Fruit fly (Drosophila melanogaster) whole organism, embryonic: ENCODE results near the gene CG15740.
A peak's percentile ranks its signal among the peaks of the same experiment; 100 is the strongest.

Experiments
- Antp ChIP-seq: fragments of 200-800 bp; sonication (Bioruptor generic); optimal IDR thresholded peaks from 3 replicates; lab custom pipeline; 2016; ENCODE audit warnings: missing biosample characterization, missing genetic modification characterization
- Asciz ChIP-seq: fragments of 200-800 bp; sonication (Bioruptor generic); optimal IDR thresholded peaks from 2 replicates; lab custom pipeline; 2017; ENCODE audit warnings: missing biosample characterization, mild to moderate bottlenecking, missing genetic modification characterization, missing genetic modification reagents
- B-H2 ChIP-seq: fragments of 200-800 bp; sonication (Bioruptor generic); optimal IDR thresholded peaks from 2 replicates; lab custom pipeline; 2018; ENCODE audit warnings: missing biosample characterization, mild to moderate bottlenecking, missing genetic modification characterization
- Bgb ChIP-seq: fragments of 200-800 bp; sonication (Bioruptor generic); IDR thresholded peaks from 2 replicates; pipeline ENCODE4 v1.3.6; 2022; ENCODE audit warnings: missing biosample characterization, missing genetic modification characterization; ENCODE audit not compliant: partially characterized antibody
- Blimp-1 ChIP-seq: fragments of 200-800 bp; sonication (Bioruptor generic); optimal IDR thresholded peaks from 3 replicates; lab custom pipeline; 2018; ENCODE audit warnings: missing biosample characterization, missing genetic modification characterization, mild to moderate bottlenecking, moderate library complexity, missing genetic modification reagents
- C15 ChIP-seq: fragments of 200-800 bp; sonication (Bioruptor generic); IDR thresholded peaks from 3 replicates; pipeline ENCODE4 v1.3.6; 2022; ENCODE audit warnings: missing biosample characterization, missing genetic modification characterization
- CG10267 ChIP-seq: fragments of 200-800 bp; sonication (Bioruptor generic); optimal IDR thresholded peaks from 2 replicates; lab custom pipeline; 2018; ENCODE audit warnings: missing biosample characterization, mild to moderate bottlenecking, missing genetic modification characterization, moderate library complexity
- CG10366 ChIP-seq: fragments of 200-800 bp; sonication (Bioruptor generic); IDR thresholded peaks from 2 replicates; pipeline ENCODE4 v1.3.6; 2022; ENCODE audit warnings: missing biosample characterization, missing genetic modification characterization
- CG11085 ChIP-seq: fragments of 200-800 bp; sonication (Bioruptor generic); IDR thresholded peaks from 2 replicates; pipeline ENCODE4 v1.3.6; 2022; ENCODE audit warnings: missing biosample characterization, missing genetic modification characterization
- CG11695 ChIP-seq: fragments of 200-800 bp; sonication (Bioruptor generic); IDR thresholded peaks from 3 replicates; pipeline ENCODE4 v1.3.6; 2022; ENCODE audit warnings: missing biosample characterization, missing genetic modification characterization
- CG11723 ChIP-seq: fragments of 200-800 bp; sonication (Bioruptor generic); optimal IDR thresholded peaks from 2 replicates; lab custom pipeline; 2017; ENCODE audit warnings: missing biosample characterization, mild to moderate bottlenecking, missing genetic modification characterization
- CG13287 ChIP-seq: fragments of 200-800 bp; sonication (Bioruptor generic); IDR thresholded peaks from 2 replicates; pipeline ENCODE4 v1.3.6; 2022; ENCODE audit warnings: missing biosample characterization, missing genetic modification characterization; ENCODE audit not compliant: partially characterized antibody
- CG13296 ChIP-seq: fragments of 200-800 bp; sonication (Bioruptor generic); optimal IDR thresholded peaks from 3 replicates; lab custom pipeline; 2018; ENCODE audit warnings: missing biosample characterization, mild to moderate bottlenecking, missing genetic modification characterization
- CG13424 ChIP-seq: fragments of 200-800 bp; sonication (Bioruptor generic); optimal IDR thresholded peaks from 2 replicates; lab custom pipeline; 2019; ENCODE audit warnings: missing biosample characterization, mild to moderate bottlenecking, missing genetic modification characterization, moderate library complexity
- CG15269 ChIP-seq: fragments of 200-800 bp; sonication (Bioruptor generic); optimal IDR thresholded peaks from 2 replicates; lab custom pipeline; 2018; ENCODE audit warnings: missing biosample characterization, mild to moderate bottlenecking, missing genetic modification characterization, moderate library complexity
- CG15601 ChIP-seq: fragments of 200-800 bp; sonication (Bioruptor generic); optimal IDR thresholded peaks from 3 replicates; lab custom pipeline; 2019; ENCODE audit warnings: missing biosample characterization, mild to moderate bottlenecking, missing genetic modification characterization, moderate library complexity
- CG16863 ChIP-seq: fragments of 200-800 bp; sonication (Bioruptor generic); optimal IDR thresholded peaks from 3 replicates; lab custom pipeline; 2016; ENCODE audit warnings: missing biosample characterization, missing genetic modification characterization
- CG17328 ChIP-seq: fragments of 200-800 bp; sonication (Bioruptor generic); IDR thresholded peaks from 2 replicates; pipeline ENCODE4 v1.3.6; 2022; ENCODE audit warnings: missing biosample characterization, missing genetic modification characterization
- CG17361 ChIP-seq: fragments of 200-800 bp; sonication (Bioruptor generic); IDR thresholded peaks from 3 replicates; pipeline ENCODE4 v1.3.6; 2022; ENCODE audit warnings: missing biosample characterization, missing genetic modification characterization
- CG17568 ChIP-seq: fragments of 200-800 bp; sonication (Bioruptor generic); optimal IDR thresholded peaks from 2 replicates; lab custom pipeline; 2018; ENCODE audit warnings: missing biosample characterization, mild to moderate bottlenecking, missing genetic modification characterization, moderate library complexity
- CG18011 ChIP-seq: fragments of 200-800 bp; sonication (Bioruptor generic); optimal IDR thresholded peaks from 2 replicates; lab custom pipeline; 2017; ENCODE audit warnings: missing biosample characterization, missing genetic modification characterization, mild to moderate bottlenecking, moderate library complexity, missing genotype
- CG2202 ChIP-seq: fragments of 200-800 bp; sonication (Bioruptor generic); optimal IDR thresholded peaks from 2 replicates; lab custom pipeline; 2018; ENCODE audit warnings: missing biosample characterization, mild to moderate bottlenecking, missing genetic modification characterization
- CG30020 ChIP-seq: fragments of 200-800 bp; optimal IDR thresholded peaks from 2 replicates; lab custom pipeline; 2019; ENCODE audit warnings: missing biosample characterization, mild to moderate bottlenecking, missing genetic modification characterization, moderate library complexity
- CG3065 ChIP-seq: fragments of 200-800 bp; sonication (Bioruptor generic); optimal IDR thresholded peaks from 2 replicates; lab custom pipeline; 2016; ENCODE audit warnings: missing biosample characterization, missing genetic modification characterization
- CG31441 ChIP-seq: fragments of 200-800 bp; sonication (Bioruptor generic); IDR thresholded peaks from 2 replicates; pipeline ENCODE4 v1.3.6; 2022; ENCODE audit warnings: missing biosample characterization, missing genetic modification characterization
- CG3726 ChIP-seq: fragments of 200-800 bp; sonication (Bioruptor generic); IDR thresholded peaks from 3 replicates; pipeline ENCODE4, ENCODE4 v1.3.6; 2022; ENCODE audit warnings: missing biosample characterization, missing genetic modification characterization
- CG6175 ChIP-seq: fragments of 200-800 bp; sonication (Bioruptor generic); IDR thresholded peaks from 3 replicates; pipeline ENCODE4 v1.3.6; 2022; ENCODE audit warnings: missing biosample characterization, missing genetic modification characterization
- CG7928 ChIP-seq: fragments of 200-800 bp; sonication (Bioruptor generic); optimal IDR thresholded peaks from 2 replicates; lab custom pipeline; 2017; ENCODE audit warnings: missing biosample characterization, mild to moderate bottlenecking, missing genetic modification characterization
- CG9727 ChIP-seq: fragments of 200-800 bp; sonication (Bioruptor generic); optimal IDR thresholded peaks from 3 replicates; lab custom pipeline; 2017; ENCODE audit warnings: missing biosample characterization, mild to moderate bottlenecking, missing genetic modification characterization
- CoRest ChIP-seq: fragments of 200-800 bp; sonication (Bioruptor generic); optimal IDR thresholded peaks from 3 replicates; lab custom pipeline; 2018; ENCODE audit warnings: missing biosample characterization, mild to moderate bottlenecking, missing genetic modification characterization, moderate library complexity
- Deaf1 ChIP-seq: fragments of 200-800 bp; optimal IDR thresholded peaks from 3 replicates; lab custom pipeline; 2019; ENCODE audit warnings: missing biosample characterization, mild to moderate bottlenecking, missing genetic modification characterization, moderate library complexity
- HHEX ChIP-seq: fragments of 200-800 bp; sonication (Bioruptor generic); optimal IDR thresholded peaks from 3 replicates; lab custom pipeline; 2017; ENCODE audit warnings: missing biosample characterization, mild to moderate bottlenecking, missing genetic modification characterization, missing genetic modification reagents
- NC2α ChIP-seq: fragments of 200-800 bp; sonication (Bioruptor generic); optimal IDR thresholded peaks from 2 replicates; lab custom pipeline; 2016; ENCODE audit warnings: missing biosample characterization, missing genetic modification characterization
- NC2β ChIP-seq: fragments of 200-800 bp; sonication (Bioruptor generic); optimal IDR thresholded peaks from 2 replicates; lab custom pipeline; 2016; ENCODE audit warnings: missing biosample characterization, missing genetic modification characterization
- Optix ChIP-seq: fragments of 200-800 bp; sonication (Bioruptor generic); IDR thresholded peaks from 3 replicates; pipeline ENCODE4 v1.3.6; 2022; ENCODE audit warnings: missing biosample characterization, missing genetic modification characterization
- Rx ChIP-seq: fragments of 200-800 bp; sonication (Bioruptor generic); IDR thresholded peaks from 2 replicates; pipeline ENCODE4 v1.3.6; 2022; ENCODE audit warnings: missing biosample characterization, missing genetic modification characterization
- Spps ChIP-seq: fragments of 200-800 bp; sonication (Bioruptor generic); optimal IDR thresholded peaks from 2 replicates; lab custom pipeline; 2018; ENCODE audit warnings: missing biosample characterization, mild to moderate bottlenecking, missing genetic modification characterization
- Xrp1 ChIP-seq: fragments of 200-800 bp; sonication (Bioruptor generic); IDR thresholded peaks from 2 replicates; pipeline ENCODE4 v1.3.6; 2022; ENCODE audit warnings: missing biosample characterization, missing genetic modification characterization
- corto ChIP-seq: fragments of 200-800 bp; sonication (Bioruptor generic); optimal IDR thresholded peaks from 2 replicates; lab custom pipeline; 2016; ENCODE audit warnings: missing biosample characterization, mild to moderate bottlenecking, missing genetic modification characterization, moderate library complexity
- inv ChIP-seq: fragments of 200-800 bp; sonication (Bioruptor generic); IDR thresholded peaks from 2 replicates; pipeline ENCODE4 v1.3.6; 2022; ENCODE audit warnings: missing biosample characterization, missing genetic modification characterization; ENCODE audit not compliant: partially characterized antibody
- nau ChIP-seq: fragments of 200-800 bp; sonication (Bioruptor generic); optimal IDR thresholded peaks from 3 replicates; lab custom pipeline; 2017; ENCODE audit warnings: missing biosample characterization, mild to moderate bottlenecking, missing genetic modification characterization, missing genetic modification reagents
- slp2 ChIP-seq: fragments of 200-800 bp; sonication (Bioruptor generic); optimal IDR thresholded peaks from 2 replicates; lab custom pipeline; 2016; ENCODE audit warnings: missing biosample characterization, missing genetic modification characterization
- so ChIP-seq: fragments of 200-800 bp; sonication (Bioruptor generic); IDR thresholded peaks from 3 replicates; pipeline ENCODE4 v1.3.6; 2022; ENCODE audit warnings: missing biosample characterization, missing genetic modification characterization
- sr ChIP-seq: fragments of 200-800 bp; sonication (Bioruptor generic); IDR thresholded peaks from 3 replicates; pipeline ENCODE4 v1.3.6; 2022; ENCODE audit warnings: missing biosample characterization, missing genetic modification characterization
- stc ChIP-seq: fragments of 200-800 bp; sonication (Bioruptor generic); IDR thresholded peaks from 2 replicates; pipeline ENCODE4 v1.3.6; 2022; ENCODE audit warnings: missing biosample characterization, missing genetic modification characterization
- trem ChIP-seq: fragments of 200-800 bp; optimal IDR thresholded peaks from 3 replicates; lab custom pipeline; 2019; ENCODE audit warnings: missing biosample characterization, mild to moderate bottlenecking, missing genetic modification characterization, moderate library complexity
- trh ChIP-seq: fragments of 200-800 bp; sonication (Bioruptor generic); optimal IDR thresholded peaks from 2 replicates; lab custom pipeline; 2016; ENCODE audit warnings: missing biosample characterization, missing genetic modification characterization
- wek ChIP-seq: fragments of 200-800 bp; sonication (Bioruptor generic); optimal IDR thresholded peaks from 3 replicates; lab custom pipeline; 2018; ENCODE audit warnings: missing biosample characterization, mild to moderate bottlenecking, missing genetic modification characterization, moderate library complexity

The CG15740 gene

dm6 chrX:11806867-11807747, 38.8 kb downstream of the CG15740 start, which contains the start of gene Hsc70-3 (continued):
- TF ChIP-seq so (GFP tag; lab: Robert Waterston, UW) (peak; percentile 26; the same call in 1 of the 3 replicates), CG17361 (peak; percentile 61), CoRest (tag; lab: Kevin White, UChicago) (peak; percentile 50), NC2α (no peak), CG31441 (peak; percentile 25; the same call in 1 of the 2 replicates), CG15601 (tag; lab: Kevin White, UChicago) (peak; percentile 73), Rx (GFP tag; lab: Robert Waterston, UW) (no peak), wek (GFP tag; lab: Kevin White, UChicago) (peak; percentile 71), Deaf1 (peak; percentile 10), CG11085 (GFP tag; lab: Robert Waterston, UW) (no peak), sr (GFP tag; lab: Robert Waterston, UW) (peak; percentile 86), Antp (GFP tag; lab: Kevin White, UChicago) (no peak), CG16863 (peak; percentile 11), CG17328 (peak; percentile 58), Spps (tag; lab: Kevin White, UChicago) (peak; percentile 5), CG7928 (GFP tag; lab: Kevin White, UChicago) (no peak), Optix (GFP tag; lab: Robert Waterston, UW) (0 out of 3 replicates have a peak, but pooled peaks have one; percentile 6), Bgb (GFP tag; lab: Robert Waterston, UW) (peak; percentile 56; the same call in 1 of the 2 replicates), CG30020 (peak; percentile 47), Blimp-1 (GFP tag; lab: Kevin White, UChicago) (peak; percentile 72), CG11695 (GFP tag; lab: Robert Waterston, UW) (0 out of 3 replicates have a peak, but pooled peaks have one; percentile 18), CG13287 (GFP tag; lab: Robert Waterston, UW) (peak; percentile 85), CG13296 (GFP tag; lab: Kevin White, UChicago) (peak; percentile 13), Asciz (GFP tag; lab: Kevin White, UChicago) (peak; percentile 83), nau (GFP tag; lab: Kevin White, UChicago) (peak; percentile 78), B-H2 (GFP tag; lab: Kevin White, UChicago) (peak; percentile 38), CG3726 (no peak), CG18011 (GFP tag; lab: Kevin White, UChicago) (peak; percentile 3), CG6175 (GFP tag; lab: Robert Waterston, UW) (no peak), CG13424 (peak; percentile 47), CG9727 (GFP tag; lab: Kevin White, UChicago) (peak; percentile 26), inv (GFP tag; lab: Robert Waterston, UW) (peak; percentile 71), trem (peak; percentile 29), CG11723 (GFP tag; lab: Kevin White, UChicago) (peak; percentile 12), NC2β (GFP tag; lab: Kevin White, UChicago) (peak; percentile 36), CG15269 (tag; lab: Kevin White, UChicago) (peak; percentile 13), CG2202 (tag; lab: Kevin White, UChicago) (peak; percentile 64), CG10366 (no peak), slp2 (GFP tag; lab: Kevin White, UChicago) (no peak), C15 (GFP tag; lab: Robert Waterston, UW) (no peak), CG10267 (tag; lab: Kevin White, UChicago) (peak; percentile 66), corto (peak; percentile 8), HHEX (GFP tag; lab: Kevin White, UChicago) (peak; percentile 67), stc (GFP tag; lab: Robert Waterston, UW) (peak; percentile 11; the same call in 1 of the 2 replicates), Xrp1 (GFP tag; lab: Robert Waterston, UW) (peak; percentile 67), CG3065 (GFP tag; lab: Kevin White, UChicago) (peak; percentile 49), trh (GFP tag; lab: Kevin White, UChicago) (no peak), CG17568 (GFP tag; lab: Kevin White, UChicago) (peak; percentile 77)
